Worm (Caenorhabditis elegans): ENCODE data around the gene nhr-101.

DNA sequence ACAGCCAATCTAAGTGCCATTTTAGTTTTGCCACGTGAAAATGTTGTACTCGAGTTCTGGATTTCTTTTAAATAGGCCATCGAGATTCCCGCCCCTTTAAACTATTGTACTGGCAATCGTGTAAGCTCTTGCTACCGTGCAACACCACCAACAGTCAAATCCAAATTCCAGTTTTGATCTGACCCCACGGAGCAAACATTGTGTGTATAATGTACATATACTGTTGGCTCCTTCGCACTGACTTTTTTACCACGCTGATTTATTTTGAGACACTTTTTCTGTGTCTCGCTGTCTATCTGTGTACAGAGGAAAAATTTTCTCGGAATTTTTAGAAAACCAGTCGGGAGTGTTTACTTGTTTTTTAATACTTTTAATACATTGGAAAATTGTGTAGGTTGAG lies 39.8 kb downstream of the nhr-101 start, which contains the start of gene piit-1:
- TF ChIP-seq ets-5 (GFP tag; IDR thresholded peaks at IDR 0.05) (no peak), Y116A8C.19 (tag; optimal IDR thresholded peaks at IDR 0.05; ENCODE audit: borderline replicate concordance) (no peak), unc-98 (GFP tag; IDR thresholded peaks at IDR 0.05) (no peak), nhr-77 (tag; optimal IDR thresholded peaks at IDR 0.05) (no peak), nhr-76 (tag; optimal IDR thresholded peaks at IDR 0.05) (no peak), lsy-2 (tag; optimal IDR thresholded peaks at IDR 0.05) (no peak), dpl-1 (GFP tag; optimal IDR thresholded peaks at IDR 0.05) (no peak), xbp-1 (tag; optimal IDR thresholded peaks at IDR 0.05) (no peak), nhr-28 (tag; optimal IDR thresholded peaks at IDR 0.05) (no peak), C16A3.4 (tag; optimal IDR thresholded peaks at IDR 0.05) (no peak), lin-35 (GFP tag; optimal IDR thresholded peaks at IDR 0.05) (no peak), lin-15B (tag; optimal IDR thresholded peaks at IDR 0.05) (no peak), snpc-4 (tag; optimal IDR thresholded peaks at IDR 0.05) (no peak), ama-1 (optimal IDR thresholded peaks at IDR 0.05) (no peak)

All from whole organism, L1 larva.